Fruit fly (Drosophila melanogaster) whole organism, embryonic: ENCODE data around the gene CG14052.

Experiments used
- BEAF-32 ChIP-seq: fragments of 200-800 bp; sonication (Bioruptor generic); optimal IDR thresholded peaks from 3 replicates; lab custom pipeline; 2017; ENCODE audit warnings: missing biosample characterization, missing genetic modification characterization, mild to moderate bottlenecking, moderate library complexity, missing genetic modification reagents
- Bteb2 ChIP-seq: fragments of 200-800 bp; sonication (Bioruptor generic); optimal IDR thresholded peaks from 2 replicates; lab custom pipeline; 2016; ENCODE audit warnings: missing biosample characterization, missing genetic modification characterization
- CG10959 ChIP-seq: fragments of 200-800 bp; sonication (Bioruptor generic); IDR thresholded peaks from 2 replicates; pipeline ENCODE4 v1.3.6; 2022; ENCODE audit warnings: missing biosample characterization, missing genetic modification characterization
- CG11695 ChIP-seq: fragments of 200-800 bp; sonication (Bioruptor generic); IDR thresholded peaks from 3 replicates; pipeline ENCODE4 v1.3.6; 2022; ENCODE audit warnings: missing biosample characterization, missing genetic modification characterization
- CG12299 ChIP-seq: fragments of 200-800 bp; sonication (Bioruptor generic); optimal IDR thresholded peaks from 2 replicates; lab custom pipeline; 2018; ENCODE audit warnings: missing biosample characterization, mild to moderate bottlenecking, missing genetic modification characterization
- CG13287 ChIP-seq: fragments of 200-800 bp; sonication (Bioruptor generic); IDR thresholded peaks from 2 replicates; pipeline ENCODE4 v1.3.6; 2022; ENCODE audit warnings: missing biosample characterization, missing genetic modification characterization; ENCODE audit not compliant: partially characterized antibody
- CG14050 ChIP-seq: fragments of 200-800 bp; sonication (Bioruptor generic); IDR thresholded peaks from 3 replicates; pipeline ENCODE4 v1.3.6; 2022; ENCODE audit warnings: missing biosample characterization, missing genetic modification characterization
- CG15011 ChIP-seq: fragments of 200-800 bp; sonication (Bioruptor generic); optimal IDR thresholded peaks from 3 replicates; lab custom pipeline; 2018; ENCODE audit warnings: missing biosample characterization, mild to moderate bottlenecking, missing genetic modification characterization
- CG15073 ChIP-seq: fragments of 200-800 bp; sonication (Bioruptor generic); optimal IDR thresholded peaks from 2 replicates; lab custom pipeline; 2016; ENCODE audit warnings: missing biosample characterization, missing genetic modification characterization
- CG1792 ChIP-seq: fragments of 200-800 bp; sonication (Bioruptor generic); optimal IDR thresholded peaks from 2 replicates; lab custom pipeline; 2016; ENCODE audit warnings: missing biosample characterization, missing genetic modification characterization
- CG30403 ChIP-seq: fragments of 200-800 bp; sonication (Bioruptor generic); optimal IDR thresholded peaks from 3 replicates; lab custom pipeline; 2016; ENCODE audit warnings: missing biosample characterization, missing genetic modification characterization
- CG31441 ChIP-seq: fragments of 200-800 bp; sonication (Bioruptor generic); IDR thresholded peaks from 2 replicates; pipeline ENCODE4 v1.3.6; 2022; ENCODE audit warnings: missing biosample characterization, missing genetic modification characterization
- CG6854 ChIP-seq: fragments of 200-800 bp; sonication (Bioruptor generic); optimal IDR thresholded peaks from 3 replicates; lab custom pipeline; 2017; ENCODE audit warnings: missing biosample characterization, mild to moderate bottlenecking, missing genetic modification characterization
- CG8281 ChIP-seq: fragments of 200-800 bp; sonication (Bioruptor generic); optimal IDR thresholded peaks from 2 replicates; lab custom pipeline; 2018; ENCODE audit warnings: missing biosample characterization, mild to moderate bottlenecking, missing genetic modification characterization, moderate library complexity
- CG8765 ChIP-seq: fragments of 200-800 bp; sonication (Bioruptor generic); IDR thresholded peaks from 2 replicates; pipeline ENCODE4 v1.3.6; 2022; ENCODE audit warnings: missing biosample characterization, missing genetic modification characterization
- CG9437 ChIP-seq: fragments of 200-800 bp; sonication (Bioruptor generic); optimal IDR thresholded peaks from 2 replicates; lab custom pipeline; 2018; ENCODE audit warnings: missing biosample characterization, mild to moderate bottlenecking, missing genetic modification characterization
- CG9797 ChIP-seq: fragments of 200-800 bp; sonication (Bioruptor generic); optimal IDR thresholded peaks from 3 replicates; lab custom pipeline; 2018; ENCODE audit warnings: missing biosample characterization, mild to moderate bottlenecking, missing genetic modification characterization
- Drgx ChIP-seq: fragments of 200-800 bp; sonication (Bioruptor generic); IDR thresholded peaks from 2 replicates; pipeline ENCODE4 v1.3.6; 2022; ENCODE audit warnings: missing biosample characterization, missing genetic modification characterization
- E2f2 ChIP-seq: fragments of 200-800 bp; sonication (Bioruptor generic); IDR thresholded peaks from 2 replicates; pipeline ENCODE4 v1.3.6; 2022; ENCODE audit warnings: missing biosample characterization, missing genetic modification characterization
- H2.0 ChIP-seq: fragments of 200-800 bp; sonication (Bioruptor generic); IDR thresholded peaks from 2 replicates; pipeline ENCODE4 v1.3.6; 2022; ENCODE audit warnings: missing biosample characterization, missing genetic modification characterization
- HHEX ChIP-seq: fragments of 200-800 bp; sonication (Bioruptor generic); optimal IDR thresholded peaks from 3 replicates; lab custom pipeline; 2017; ENCODE audit warnings: missing biosample characterization, mild to moderate bottlenecking, missing genetic modification characterization, missing genetic modification reagents
- HLHmδ ChIP-seq: fragments of 200-800 bp; sonication (Bioruptor generic); optimal IDR thresholded peaks from 2 replicates; lab custom pipeline; 2018; ENCODE audit warnings: missing biosample characterization, mild to moderate bottlenecking, missing genetic modification characterization, moderate library complexity
- HmgZ ChIP-seq: fragments of 200-800 bp; sonication (Bioruptor generic); optimal IDR thresholded peaks from 2 replicates; lab custom pipeline; 2018; ENCODE audit warnings: missing biosample characterization, mild to moderate bottlenecking, missing genetic modification characterization
- Hmx ChIP-seq: fragments of 200-800 bp; sonication (Bioruptor generic); optimal IDR thresholded peaks from 2 replicates; lab custom pipeline; 2016; ENCODE audit warnings: missing biosample characterization, missing genetic modification characterization
- Hr3 ChIP-seq: fragments of 200-800 bp; sonication (Bioruptor generic); optimal IDR thresholded peaks from 3 replicates; lab custom pipeline; 2016; ENCODE audit warnings: missing biosample characterization, missing genetic modification characterization
- MESR4 ChIP-seq: fragments of 200-800 bp; sonication (Bioruptor generic); optimal IDR thresholded peaks from 2 replicates; lab custom pipeline; 2018; ENCODE audit warnings: missing biosample characterization, mild to moderate bottlenecking, missing genetic modification characterization, moderate library complexity
- Max ChIP-seq: fragments of 200-800 bp; sonication (Bioruptor generic); optimal IDR thresholded peaks from 2 replicates; lab custom pipeline; 2016; ENCODE audit warnings: missing biosample characterization, mild to moderate bottlenecking, missing genetic modification characterization
- NC2α ChIP-seq: fragments of 200-800 bp; sonication (Bioruptor generic); optimal IDR thresholded peaks from 2 replicates; lab custom pipeline; 2016; ENCODE audit warnings: missing biosample characterization, missing genetic modification characterization
- Opbp ChIP-seq: fragments of 200-800 bp; sonication (Bioruptor generic); IDR thresholded peaks from 3 replicates; pipeline ENCODE4 v1.3.6; 2022; ENCODE audit warnings: missing biosample characterization, missing genetic modification characterization; ENCODE audit not compliant: partially characterized antibody
- Scr ChIP-seq: fragments of 200-800 bp; sonication (Bioruptor generic); IDR thresholded peaks from 2 replicates; pipeline ENCODE4 v1.3.6; 2022; ENCODE audit warnings: missing biosample characterization, missing genetic modification characterization; ENCODE audit not compliant: partially characterized antibody
- Side ChIP-seq: fragments of 200-800 bp; sonication (Bioruptor generic); optimal IDR thresholded peaks from 2 replicates; lab custom pipeline; 2016; ENCODE audit warnings: missing biosample characterization, missing genetic modification characterization
- Sin3A ChIP-seq: fragments of >200 bp; optimal IDR thresholded peaks from 2 replicates; lab custom pipeline; 2018
- Sry-δ ChIP-seq: fragments of 200-800 bp; sonication (Bioruptor generic); optimal IDR thresholded peaks from 2 replicates; lab custom pipeline; 2016; ENCODE audit warnings: missing biosample characterization, missing genetic modification characterization
- Tbp ChIP-seq: fragments of >200 bp; optimal IDR thresholded peaks from 2 replicates; lab custom pipeline; 2018; ENCODE audit warnings: missing biosample characterization, missing genetic modification characterization
- YL-1 ChIP-seq: fragments of 200-800 bp; sonication (Bioruptor generic); optimal IDR thresholded peaks from 3 replicates; lab custom pipeline; 2017; ENCODE audit warnings: missing biosample characterization, mild to moderate bottlenecking, missing genetic modification characterization
- amos ChIP-seq: fragments of 200-800 bp; sonication (Bioruptor generic); IDR thresholded peaks from 2 replicates; pipeline ENCODE4 v1.3.6; 2022; ENCODE audit warnings: missing biosample characterization, missing genetic modification characterization; ENCODE audit not compliant: partially characterized antibody
- bsh ChIP-seq, 2 experiments: fragments of 200-800 bp; sonication (Bioruptor generic); optimal IDR thresholded peaks; 2 replicates each; lab custom pipeline; 2017 to 2018; ENCODE audit warnings: mild to moderate bottlenecking in 2 of 2, missing biosample characterization in 2 of 2, missing genetic modification characterization in 2 of 2, moderate library complexity in 1 of 2
- caup ChIP-seq: fragments of 200-800 bp; sonication (Bioruptor generic); optimal IDR thresholded peaks from 3 replicates; lab custom pipeline; 2017; ENCODE audit warnings: missing biosample characterization, mild to moderate bottlenecking, missing genetic modification characterization, moderate library complexity; ENCODE audit not compliant: severe bottlenecking
- dm ChIP-seq: fragments of 200-800 bp; sonication (Bioruptor generic); optimal IDR thresholded peaks from 3 replicates; lab custom pipeline; 2016; ENCODE audit warnings: missing biosample characterization, missing genetic modification characterization
- fu2 ChIP-seq: fragments of 200-800 bp; sonication (Bioruptor generic); optimal IDR thresholded peaks from 2 replicates; lab custom pipeline; 2016; ENCODE audit warnings: missing biosample characterization, missing genetic modification characterization
- gcm ChIP-seq: fragments of 200-800 bp; sonication (Bioruptor generic); optimal IDR thresholded peaks from 2 replicates; lab custom pipeline; 2019; ENCODE audit warnings: missing biosample characterization, mild to moderate bottlenecking, missing genetic modification characterization, moderate library complexity
- gcm2 ChIP-seq: fragments of 200-800 bp; sonication (Bioruptor generic); optimal IDR thresholded peaks from 2 replicates; lab custom pipeline; 2016; ENCODE audit warnings: missing biosample characterization, missing genetic modification characterization
- hb ChIP-seq: fragments of 200-800 bp; sonication (Bioruptor generic); IDR thresholded peaks from 3 replicates; pipeline ENCODE4 v1.3.6; 2022; ENCODE audit warnings: missing biosample characterization, missing genetic modification characterization; ENCODE audit not compliant: partially characterized antibody
- insv ChIP-seq, 2 experiments: fragments of 200-800 bp; sonication (Bioruptor generic); optimal IDR thresholded peaks; 3 replicates each; lab custom pipeline; 2016 to 2018; ENCODE audit warnings: missing biosample characterization in 2 of 2, missing genetic modification characterization in 2 of 2
- inv ChIP-seq: fragments of 200-800 bp; sonication (Bioruptor generic); IDR thresholded peaks from 2 replicates; pipeline ENCODE4 v1.3.6; 2022; ENCODE audit warnings: missing biosample characterization, missing genetic modification characterization; ENCODE audit not compliant: partially characterized antibody
- kay ChIP-seq: fragments of 200-800 bp; sonication (Bioruptor generic); optimal IDR thresholded peaks from 2 replicates; lab custom pipeline; 2016; ENCODE audit warnings: missing biosample characterization, missing genetic modification characterization
- maf-S ChIP-seq: fragments of 200-800 bp; sonication (Bioruptor generic); optimal IDR thresholded peaks from 2 replicates; lab custom pipeline; 2016; ENCODE audit warnings: missing biosample characterization, missing genetic modification characterization
- slbo ChIP-seq: fragments of 200-800 bp; sonication (Bioruptor generic); IDR thresholded peaks from 2 replicates; pipeline ENCODE4 v1.3.6; 2022; ENCODE audit warnings: missing biosample characterization, missing genetic modification characterization
- slou ChIP-seq: fragments of 200-800 bp; sonication (Bioruptor generic); optimal IDR thresholded peaks from 3 replicates; lab custom pipeline; 2016; ENCODE audit warnings: missing biosample characterization, missing genetic modification characterization
- ttk ChIP-seq: fragments of 200-800 bp; sonication (Bioruptor generic); IDR thresholded peaks from 2 replicates; pipeline ENCODE4 v2.1.2; 2022; ENCODE audit warnings: missing biosample characterization, missing genetic modification characterization
- tup ChIP-seq: fragments of 200-800 bp; sonication (Bioruptor generic); optimal IDR thresholded peaks from 2 replicates; lab custom pipeline; 2016; ENCODE audit warnings: missing biosample characterization, mild to moderate bottlenecking, missing genetic modification characterization, moderate library complexity
- usp ChIP-seq: fragments of >200 bp; optimal IDR thresholded peaks from 2 replicates; lab custom pipeline; 2017; ENCODE audit warnings: missing biosample characterization, missing genetic modification characterization

The CG14052 gene

DNA sequence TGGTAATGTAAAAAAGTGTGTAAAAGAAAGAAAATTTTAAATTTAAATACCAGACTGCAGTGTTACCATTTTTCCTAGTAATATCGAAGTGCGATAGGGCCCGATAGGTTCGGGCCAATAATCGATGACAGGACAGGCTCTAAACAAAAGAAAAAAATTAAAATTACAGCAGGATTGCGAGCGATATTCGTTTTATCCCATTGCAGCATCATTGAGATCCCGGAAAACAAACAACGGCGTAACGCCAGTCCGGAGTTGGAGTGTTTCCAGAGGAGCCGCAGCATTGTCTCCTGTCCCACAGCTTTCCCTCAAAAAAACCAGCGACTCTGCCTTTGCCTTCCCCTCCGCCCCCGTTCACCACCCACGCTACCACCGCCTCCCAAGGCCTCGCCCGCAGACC, 1.6 kb downstream of the CG14052 start, which contains the start of gene pcx (continued):
- peak; percentile 59; the same call in 1 of the 2 replicates for TF ChIP-seq amos
- no peak for TF ChIP-seq maf-S
- TF ChIP-seq CG14050 (GFP tag; lab: Robert Waterston, UW), result no peak
- no peak for TF ChIP-seq CG8281 (tag; lab: Kevin White, UChicago)
- TF ChIP-seq bsh (GFP tag; optimal IDR thresholded peaks at IDR 0.05; lab: Kevin White, UChicago), result no peak
- no peak for TF ChIP-seq insv (GFP tag; optimal IDR thresholded peaks at IDR 0.05; lab: Kevin White, UChicago)
- TF ChIP-seq CG30403 (GFP tag; lab: Kevin White, UChicago), result no peak
- TF ChIP-seq Sin3A (lab: Kevin White, UChicago), result no peak
- peak; percentile 44; the same call in 1 of the 3 replicates for TF ChIP-seq hb (GFP tag; lab: Robert Waterston, UW)
- TF ChIP-seq gcm2 (GFP tag; lab: Kevin White, UChicago), result no peak
- no peak for TF ChIP-seq Hr3 (GFP tag; lab: Kevin White, UChicago)
- TF ChIP-seq kay (GFP tag; lab: Kevin White, UChicago), result no peak
- no peak for TF ChIP-seq CG8765
- no peak for TF ChIP-seq Opbp (GFP tag; lab: Robert Waterston, UW)
- no peak for TF ChIP-seq fu2 (GFP tag; lab: Kevin White, UChicago)
- no peak for TF ChIP-seq Side
- TF ChIP-seq CG11695, result no peak
- peak; percentile 62 for TF ChIP-seq Scr (GFP tag; lab: Robert Waterston, UW)
- no peak for TF ChIP-seq Tbp (GFP tag; lab: Kevin White, UChicago)
- TF ChIP-seq BEAF-32 (GFP tag; lab: Kevin White, UChicago), result peak; percentile 57
- no peak for TF ChIP-seq CG6854
- peak; percentile 52 for TF ChIP-seq MESR4 (GFP tag; lab: Kevin White, UChicago)
- no peak for TF ChIP-seq CG15073 (GFP tag; lab: Kevin White, UChicago)
- TF ChIP-seq HLHmδ (GFP tag; lab: Kevin White, UChicago), result no peak
- TF ChIP-seq Bteb2, result no peak
- TF ChIP-seq dm (GFP tag; lab: Kevin White, UChicago), result no peak
- peak; percentile 56 for TF ChIP-seq YL-1
- no peak for TF ChIP-seq HmgZ
- TF ChIP-seq Hmx (GFP tag; lab: Kevin White, UChicago), result no peak
- TF ChIP-seq slbo (GFP tag; lab: Robert Waterston, UW), result no peak
- peak; percentile 71 for TF ChIP-seq CG13287 (GFP tag; lab: Robert Waterston, UW)
- TF ChIP-seq CG9797 (GFP tag; lab: Kevin White, UChicago), result peak; percentile 34
- no peak for TF ChIP-seq Drgx (GFP tag; lab: Robert Waterston, UW)
- TF ChIP-seq tup, result no peak
- no peak for TF ChIP-seq NC2α (GFP tag; lab: Kevin White, UChicago)
- no peak for TF ChIP-seq caup (GFP tag; lab: Kevin White, UChicago)
- TF ChIP-seq slou (GFP tag; lab: Kevin White, UChicago), result no peak
- TF ChIP-seq gcm (GFP tag; lab: Kevin White, UChicago), result no peak
- TF ChIP-seq HHEX (GFP tag; lab: Kevin White, UChicago), result no peak
- TF ChIP-seq CG31441 (GFP tag; lab: Robert Waterston, UW), result no peak
- no peak for TF ChIP-seq CG1792 (GFP tag; lab: Kevin White, UChicago)
- no peak for TF ChIP-seq usp (GFP tag; lab: Kevin White, UChicago)
- TF ChIP-seq inv (GFP tag; lab: Robert Waterston, UW), result 0 out of 2 replicates have a peak, but pooled peaks have one; percentile 19
- TF ChIP-seq Max (GFP tag; lab: Kevin White, UChicago), result no peak
- TF ChIP-seq Sry-δ (GFP tag; lab: Kevin White, UChicago), result peak; percentile 49
- TF ChIP-seq ttk (GFP tag; lab: Robert Waterston, UW), result no peak
- no peak for TF ChIP-seq CG12299 (tag; lab: Kevin White, UChicago)
- peak; percentile 74 for TF ChIP-seq E2f2 (GFP tag; lab: Robert Waterston, UW)
- no peak for TF ChIP-seq H2.0 (GFP tag; lab: Robert Waterston, UW)
- no peak for TF ChIP-seq CG15011 (GFP tag; lab: Kevin White, UChicago)
- TF ChIP-seq CG10959, result no peak
- TF ChIP-seq CG9437 (GFP tag; lab: Kevin White, UChicago), result no peak
